Worm (Caenorhabditis elegans) whole organism, midembryonic: ENCODE data around the gene Y39A1C.1.

Source experiments
- T22C8.4 ChIP-seq: fragments of 200-800 bp; sonication (Bioruptor generic); IDR thresholded peaks from 2 replicates; pipeline ENCODE4 v1.3.6; 2022; ENCODE audit warnings: missing genetic modification characterization, missing compliant biosample characterization
- cog-1 ChIP-seq: sonication (generic microtip); optimal IDR thresholded peaks from 2 replicates; lab custom pipeline; 2016; ENCODE audit warnings: missing genetic modification characterization, missing compliant biosample characterization
- flt-1 ChIP-seq: fragments of 200-800 bp; sonication (Bioruptor generic); IDR thresholded peaks from 2 replicates; pipeline ENCODE4 v1.3.6; 2022; ENCODE audit warnings: missing genetic modification characterization, missing compliant biosample characterization
- med-1 ChIP-seq: sonication (generic microtip); optimal IDR thresholded peaks from 2 replicates; lab custom pipeline; 2017; ENCODE audit warnings: missing genetic modification characterization, mild to moderate bottlenecking, missing compliant biosample characterization, antibody characterized with exemption, missing genetic modification reagents; ENCODE audit not compliant: insufficient read depth
- ref-1 ChIP-seq: fragments of 200-800 bp; sonication (Bioruptor generic); conservative IDR thresholded peaks from 2 replicates; pipeline ENCODE4 v1.3.6; 2022; ENCODE audit warnings: missing genetic modification reagents, missing genetic modification characterization, missing compliant biosample characterization

DNA sequence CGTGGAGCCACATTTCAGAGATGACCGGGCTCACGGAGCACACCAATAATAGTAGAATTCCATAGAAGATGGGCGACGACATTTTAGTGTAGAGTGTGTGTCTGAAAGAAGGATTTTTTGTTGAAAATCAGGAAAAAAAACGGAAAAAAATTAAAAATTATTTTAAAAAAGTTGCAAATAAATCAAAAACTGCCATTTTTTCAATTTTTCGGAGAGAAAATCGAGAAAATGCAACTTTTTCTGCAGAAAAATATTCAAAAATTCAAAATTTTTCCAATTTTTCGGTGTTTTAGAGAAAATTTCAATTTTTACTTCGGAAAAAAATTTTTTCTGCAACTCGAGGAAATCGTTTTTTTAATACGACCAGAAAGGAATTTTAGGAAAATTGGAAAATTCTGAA lies 24.8 kb downstream of the Y39A1C.1 start, which contains the start of gene C44B9.3:
- TF ChIP-seq ref-1 (GFP tag; lab: Robert Waterston, UW) (no peak), T22C8.4 (GFP tag; lab: Robert Waterston, UW) (no peak), flt-1 (GFP tag; lab: Robert Waterston, UW) (no peak), med-1 (GFP tag; lab: Kevin White, UChicago) (no peak), cog-1 (tag; lab: Kevin White, UChicago) (no peak)
